ENCODE assay signal across 1 fruit fly cellular context in the genomic region with DNA sequence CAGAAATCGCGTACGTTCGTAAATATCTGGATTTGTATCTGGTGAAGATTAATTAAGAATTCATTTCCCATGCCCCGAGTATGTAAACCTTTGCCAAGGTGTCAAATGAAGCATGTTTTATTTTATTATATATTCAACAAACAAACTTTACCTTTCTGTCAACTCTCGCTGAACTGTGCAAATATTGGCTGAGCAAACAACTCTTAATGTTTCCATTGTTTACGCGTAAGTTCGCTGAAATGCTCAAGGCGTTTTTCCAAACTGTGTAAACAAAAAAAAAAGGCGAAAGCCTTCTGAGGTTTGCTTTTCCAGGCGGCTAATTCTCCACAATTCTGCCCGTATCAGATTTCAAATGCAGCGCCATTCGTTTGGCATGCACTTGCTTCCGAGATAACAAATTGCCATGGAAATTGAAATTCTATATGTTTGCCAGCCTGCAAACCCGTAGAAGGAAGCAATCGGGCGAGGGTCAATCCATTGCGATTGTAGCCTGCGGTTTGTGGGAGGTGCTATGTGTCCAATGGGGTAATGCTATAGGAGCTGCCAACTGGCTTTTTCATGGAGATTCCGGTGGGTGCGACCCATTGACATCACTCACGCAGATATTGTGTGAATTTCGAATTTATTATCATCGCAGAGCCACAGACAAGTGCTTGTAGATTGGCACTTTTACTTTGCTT.
TF ChIP-seq lines count a peak whose summit lies in the region.

No protein-coding gene starts in this region.

TF ChIP-seq in whole organism, embryonic, 481 proteins besides CTCF, POLR2A, EP300 and RAD21 (continued from another document):
- TF ChIP-seq Ravus (GFP tag; IDR thresholded peaks at IDR 0.05; lab: Robert Waterston, UW) (peak; percentile 24; the same call in 1 of the 2 replicates), kni (GFP tag; optimal IDR thresholded peaks at IDR 0.05; lab: Kevin White, UChicago) (no peak), CG5245 (GFP tag; optimal IDR thresholded peaks at IDR 0.05; lab: Kevin White, UChicago) (peak; percentile 7), sens-2 (GFP tag; IDR thresholded peaks at IDR 0.05; lab: Robert Waterston, UW) (no peak), CG4854 (GFP tag; optimal IDR thresholded peaks at IDR 0.05; lab: Kevin White, UChicago) (no peak), Six4 (GFP tag; optimal IDR thresholded peaks at IDR 0.05; lab: Kevin White, UChicago) (peak; percentile 26), hkb (optimal IDR thresholded peaks at IDR 0.05; lab: Kevin White, UChicago) (no peak), hkb (GFP tag; IDR thresholded peaks at IDR 0.05; lab: Robert Waterston, UW) (peak; percentile 80), PHDP (tag; optimal IDR thresholded peaks at IDR 0.05; lab: Kevin White, UChicago) (peak; percentile 87), CG10274 (GFP tag; optimal IDR thresholded peaks at IDR 0.05; lab: Kevin White, UChicago) (peak; percentile 71), E2f1 (GFP tag; IDR thresholded peaks at IDR 0.05; lab: Robert Waterston, UW) (no peak)
TF ChIP-seq in whole organism, embryonic: peak in this region for 234.
